Fruit fly (Drosophila melanogaster) whole organism, embryonic: ENCODE results near the gene SoYb.

Source experiments
- Antp ChIP-seq: fragments of 200-800 bp; sonication (Bioruptor generic); optimal IDR thresholded peaks from 3 replicates; lab custom pipeline; 2016; ENCODE audit warnings: missing biosample characterization, missing genetic modification characterization
- B-H2 ChIP-seq: fragments of 200-800 bp; sonication (Bioruptor generic); optimal IDR thresholded peaks from 2 replicates; lab custom pipeline; 2018; ENCODE audit warnings: missing biosample characterization, mild to moderate bottlenecking, missing genetic modification characterization
- CG11504 ChIP-seq: fragments of 200-800 bp; sonication (Bioruptor generic); optimal IDR thresholded peaks from 3 replicates; lab custom pipeline; 2019; ENCODE audit warnings: missing biosample characterization, mild to moderate bottlenecking, missing genetic modification characterization, moderate library complexity
- CG12942 ChIP-seq: fragments of 200-800 bp; sonication (Bioruptor generic); optimal IDR thresholded peaks from 3 replicates; lab custom pipeline; 2016; ENCODE audit warnings: missing biosample characterization, missing genetic modification characterization
- CG13775 ChIP-seq: fragments of 200-800 bp; sonication (Bioruptor generic); optimal IDR thresholded peaks from 3 replicates; lab custom pipeline; 2017; ENCODE audit warnings: missing biosample characterization, mild to moderate bottlenecking, missing genetic modification characterization
- CG14050 ChIP-seq: fragments of 200-800 bp; sonication (Bioruptor generic); IDR thresholded peaks from 3 replicates; pipeline ENCODE4 v1.3.6; 2022; ENCODE audit warnings: missing biosample characterization, missing genetic modification characterization
- CG14667 ChIP-seq: fragments of 200-800 bp; sonication (Bioruptor generic); IDR thresholded peaks from 2 replicates; pipeline ENCODE4 v1.3.6; 2022; ENCODE audit warnings: missing biosample characterization, missing genetic modification characterization
- CG15011 ChIP-seq: fragments of 200-800 bp; sonication (Bioruptor generic); optimal IDR thresholded peaks from 3 replicates; lab custom pipeline; 2018; ENCODE audit warnings: missing biosample characterization, mild to moderate bottlenecking, missing genetic modification characterization
- CG16863 ChIP-seq: fragments of 200-800 bp; sonication (Bioruptor generic); optimal IDR thresholded peaks from 3 replicates; lab custom pipeline; 2016; ENCODE audit warnings: missing biosample characterization, missing genetic modification characterization
- CG17829 ChIP-seq: fragments of 200-800 bp; optimal IDR thresholded peaks from 2 replicates; lab custom pipeline; 2019; ENCODE audit warnings: missing biosample characterization, mild to moderate bottlenecking, missing genetic modification characterization, moderate library complexity
- CG18476 ChIP-seq: fragments of 200-800 bp; sonication (Bioruptor generic); optimal IDR thresholded peaks from 2 replicates; lab custom pipeline; 2016; ENCODE audit warnings: missing biosample characterization, mild to moderate bottlenecking, missing genetic modification characterization
- CG33213 ChIP-seq: fragments of 200-800 bp; sonication (Bioruptor generic); optimal IDR thresholded peaks from 3 replicates; lab custom pipeline; 2016; ENCODE audit warnings: missing biosample characterization, missing genetic modification characterization
- CG34376 ChIP-seq: fragments of 200-800 bp; sonication (Bioruptor generic); optimal IDR thresholded peaks from 2 replicates; lab custom pipeline; 2018; ENCODE audit warnings: missing biosample characterization, mild to moderate bottlenecking, missing genetic modification characterization
- CG6654 ChIP-seq: fragments of 200-800 bp; sonication (Bioruptor generic); optimal IDR thresholded peaks from 2 replicates; lab custom pipeline; 2017; ENCODE audit warnings: missing biosample characterization, mild to moderate bottlenecking, missing genetic modification characterization
- CG8478 ChIP-seq: fragments of >200 bp; optimal IDR thresholded peaks from 2 replicates; lab custom pipeline; 2018
- CG9609 ChIP-seq: fragments of 200-800 bp; sonication (Bioruptor generic); optimal IDR thresholded peaks from 3 replicates; lab custom pipeline; 2016; ENCODE audit warnings: missing biosample characterization, missing genetic modification characterization
- Dp ChIP-seq: fragments of 200-800 bp; sonication (Bioruptor generic); optimal IDR thresholded peaks from 2 replicates; lab custom pipeline; 2018; ENCODE audit warnings: missing biosample characterization, mild to moderate bottlenecking, missing genetic modification characterization, moderate library complexity
- Dref ChIP-seq: fragments of 200-800 bp; sonication (Bioruptor generic); IDR thresholded peaks from 2 replicates; pipeline ENCODE4 v1.3.6; 2022; ENCODE audit warnings: missing biosample characterization, missing genetic modification characterization
- E2f2 ChIP-seq: fragments of 200-800 bp; sonication (Bioruptor generic); IDR thresholded peaks from 2 replicates; pipeline ENCODE4 v1.3.6; 2022; ENCODE audit warnings: missing biosample characterization, missing genetic modification characterization
- Elba2 ChIP-seq: fragments of 200-800 bp; sonication (Bioruptor generic); optimal IDR thresholded peaks from 3 replicates; lab custom pipeline; 2016; ENCODE audit warnings: missing biosample characterization, missing genetic modification characterization
- Fer2 ChIP-seq: fragments of 200-800 bp; sonication (Bioruptor generic); optimal IDR thresholded peaks from 2 replicates; lab custom pipeline; 2018; ENCODE audit warnings: missing biosample characterization, mild to moderate bottlenecking, missing genetic modification characterization, moderate library complexity
- Gug ChIP-seq: fragments of 200-800 bp; sonication (Bioruptor generic); IDR thresholded peaks from 4 replicates; pipeline ENCODE4 v1.3.6; 2022; ENCODE audit warnings: missing biosample characterization, missing genetic modification characterization
- Hr3 ChIP-seq: fragments of 200-800 bp; sonication (Bioruptor generic); optimal IDR thresholded peaks from 3 replicates; lab custom pipeline; 2016; ENCODE audit warnings: missing biosample characterization, missing genetic modification characterization
- Hr78 ChIP-seq, 2 experiments: fragments of 200-800 bp in 1 of 2; fragments of >200 bp in 1 of 2; sonication (Bioruptor generic) in 1 of 2; optimal IDR thresholded peaks; 2 replicates each; lab custom pipeline; 2017 to 2019; ENCODE audit warnings: missing biosample characterization in 2 of 2, missing genetic modification characterization in 2 of 2, mild to moderate bottlenecking in 1 of 2, moderate library complexity in 1 of 2
- NK7.1 ChIP-seq: fragments of 200-800 bp; sonication (Bioruptor generic); optimal IDR thresholded peaks from 3 replicates; lab custom pipeline; 2016; ENCODE audit warnings: missing biosample characterization, missing genetic modification characterization
- Oaz ChIP-seq: fragments of 200-800 bp; sonication (Bioruptor generic); IDR thresholded peaks from 2 replicates; pipeline ENCODE4 v1.3.6; 2022; ENCODE audit warnings: missing biosample characterization, missing genetic modification characterization
- PHDP ChIP-seq: fragments of 200-800 bp; sonication (Bioruptor generic); optimal IDR thresholded peaks from 3 replicates; lab custom pipeline; 2018; ENCODE audit warnings: missing biosample characterization, mild to moderate bottlenecking, missing genetic modification characterization, moderate library complexity
- Rfx ChIP-seq: fragments of 200-800 bp; sonication (Bioruptor generic); IDR thresholded peaks from 2 replicates; pipeline ENCODE4 v1.3.6; 2022; ENCODE audit warnings: missing biosample characterization, missing genetic modification characterization
- Six4 ChIP-seq: fragments of 200-800 bp; sonication (Bioruptor generic); optimal IDR thresholded peaks from 2 replicates; lab custom pipeline; 2016; ENCODE audit warnings: missing biosample characterization, missing genetic modification characterization
- Stat92E ChIP-seq, 3 experiments: fragments of >200 bp in 2 of 3; fragments of 200-800 bp in 1 of 3; sonication (Bioruptor generic) in 1 of 3; optimal IDR thresholded peaks; 2 replicates each; lab custom pipeline; 2017 to 2019; ENCODE audit warnings: missing biosample characterization in 3 of 3, missing genetic modification characterization in 3 of 3, mild to moderate bottlenecking in 1 of 3, moderate library complexity in 1 of 3
- Taf1 ChIP-seq: fragments of 200-800 bp; sonication (Bioruptor generic); IDR thresholded peaks from 2 replicates; pipeline ENCODE4 v1.3.6; 2022; ENCODE audit warnings: missing biosample characterization, missing genetic modification characterization
- bigmax ChIP-seq: fragments of 200-800 bp; sonication (Bioruptor generic); optimal IDR thresholded peaks from 2 replicates; lab custom pipeline; 2018; ENCODE audit warnings: missing biosample characterization, mild to moderate bottlenecking, missing genetic modification characterization
- corto ChIP-seq: fragments of 200-800 bp; sonication (Bioruptor generic); optimal IDR thresholded peaks from 2 replicates; lab custom pipeline; 2016; ENCODE audit warnings: missing biosample characterization, mild to moderate bottlenecking, missing genetic modification characterization, moderate library complexity
- crp ChIP-seq, 2 experiments: fragments of 200-800 bp; sonication (Bioruptor generic); optimal IDR thresholded peaks; 2 replicates in 1 of 2; 3 replicates in 1 of 2; lab custom pipeline; 2017; ENCODE audit warnings: missing biosample characterization in 2 of 2, missing genetic modification characterization in 2 of 2, mild to moderate bottlenecking in 1 of 2, moderate library complexity in 1 of 2
- disco-r ChIP-seq: fragments of 200-800 bp; sonication (Bioruptor generic); optimal IDR thresholded peaks from 2 replicates; lab custom pipeline; 2016; ENCODE audit warnings: missing biosample characterization, missing genetic modification characterization
- eve ChIP-seq, 2 experiments: fragments of >200 bp; optimal IDR thresholded peaks; 2 replicates each; lab custom pipeline; 2017; ENCODE audit warnings: missing biosample characterization in 2 of 2, missing genetic modification characterization in 2 of 2
- eyg ChIP-seq: fragments of 200-800 bp; sonication (Bioruptor generic); optimal IDR thresholded peaks from 3 replicates; lab custom pipeline; 2016; ENCODE audit warnings: missing biosample characterization, missing genetic modification characterization
- grn ChIP-seq: fragments of 200-800 bp; sonication (Bioruptor generic); optimal IDR thresholded peaks from 3 replicates; lab custom pipeline; 2017; ENCODE audit warnings: missing biosample characterization, missing genetic modification characterization
- hbn ChIP-seq: fragments of 200-800 bp; sonication (Bioruptor generic); IDR thresholded peaks from 2 replicates; pipeline ENCODE4 v1.3.6; 2022; ENCODE audit warnings: missing biosample characterization, missing genetic modification characterization; ENCODE audit not compliant: partially characterized antibody
- jumu ChIP-seq: fragments of 200-800 bp; sonication (Bioruptor generic); optimal IDR thresholded peaks from 3 replicates; lab custom pipeline; 2016; ENCODE audit warnings: missing biosample characterization, missing genetic modification characterization
- odd ChIP-seq: fragments of 200-800 bp; sonication (Bioruptor generic); optimal IDR thresholded peaks from 2 replicates; lab custom pipeline; 2017; ENCODE audit warnings: missing biosample characterization, mild to moderate bottlenecking, missing genetic modification characterization
- phol ChIP-seq: fragments of 200-800 bp; sonication (Bioruptor generic); optimal IDR thresholded peaks from 3 replicates; lab custom pipeline; 2018; ENCODE audit warnings: missing biosample characterization, mild to moderate bottlenecking, missing genetic modification characterization, moderate library complexity
- pnt ChIP-seq: fragments of 200-800 bp; sonication (Bioruptor generic); optimal IDR thresholded peaks from 3 replicates; lab custom pipeline; 2016; ENCODE audit warnings: missing biosample characterization, missing genetic modification characterization
- shn ChIP-seq: fragments of 200-800 bp; sonication (Bioruptor generic); optimal IDR thresholded peaks from 3 replicates; lab custom pipeline; 2016; ENCODE audit warnings: missing biosample characterization, missing genetic modification characterization
- tna ChIP-seq: fragments of 200-800 bp; sonication (Bioruptor generic); IDR thresholded peaks from 2 replicates; pipeline ENCODE4 v1.3.6; 2022; ENCODE audit warnings: missing biosample characterization, missing genetic modification characterization; ENCODE audit not compliant: partially characterized antibody
- wek ChIP-seq: fragments of 200-800 bp; sonication (Bioruptor generic); optimal IDR thresholded peaks from 3 replicates; lab custom pipeline; 2018; ENCODE audit warnings: missing biosample characterization, mild to moderate bottlenecking, missing genetic modification characterization, moderate library complexity
- zfh2 ChIP-seq: fragments of 200-800 bp; sonication (Bioruptor generic); optimal IDR thresholded peaks from 2 replicates; lab custom pipeline; 2016; ENCODE audit warnings: missing biosample characterization, missing genetic modification characterization

SoYb gene

dm6 chr2L:10026376-10026775, 23.8 kb upstream of the SoYb start, which contains the start of gene CG13127:
CG13127 (plus strand) TSS chr2L:10026676.
- TF ChIP-seq eyg (GFP tag; lab: Kevin White, UChicago) (no peak), CG34376 (no peak), disco-r (GFP tag; lab: Kevin White, UChicago) (no peak), shn (no peak), B-H2 (no peak), hbn (no peak), Six4 (GFP tag; lab: Kevin White, UChicago) (no peak), zfh2 (GFP tag; lab: Kevin White, UChicago) (no peak), phol (tag; lab: Kevin White, UChicago) (no peak), CG14050 (GFP tag; lab: Robert Waterston, UW) (no peak), E2f2 (GFP tag; lab: Robert Waterston, UW) (no peak), CG15011 (GFP tag; lab: Kevin White, UChicago) (no peak), Rfx (GFP tag; lab: Robert Waterston, UW) (no peak), CG9609 (no peak), CG18476 (GFP tag; lab: Kevin White, UChicago) (no peak)

dm6 chr2L:10017363-10017762, 14.8 kb upstream of the SoYb start, which contains the start of gene CG13131:
CG13131 (minus strand) TSS chr2L:10017463.
- no peak for TF ChIP-seq crp (GFP tag; optimal IDR thresholded peaks at IDR 0.05; lab: Kevin White, UChicago)
- TF ChIP-seq Dp (GFP tag; lab: Kevin White, UChicago), result no peak
- no peak for TF ChIP-seq NK7.1
- TF ChIP-seq CG15011 (GFP tag; lab: Kevin White, UChicago), result no peak
- TF ChIP-seq odd, result no peak
- TF ChIP-seq grn, result no peak
- TF ChIP-seq CG6654 (GFP tag; lab: Kevin White, UChicago), result no peak
- TF ChIP-seq, all 482 proteins: peak for 0

- TF ChIP-seq Taf1 (GFP tag; lab: Robert Waterston, UW) (peak; percentile 97), Antp (GFP tag; lab: Kevin White, UChicago) (peak; percentile 99), Rfx (GFP tag; lab: Robert Waterston, UW) (peak; percentile 99), CG18476 (GFP tag; lab: Kevin White, UChicago) (peak; percentile 89), Hr3 (GFP tag; lab: Kevin White, UChicago) (peak; percentile 95), CG8478 (lab: Kevin White, UChicago) (no peak), eve (GFP tag; optimal IDR thresholded peaks at IDR 0.05; lab: Kevin White, UChicago) (peak in 1 of 2 experiments; percentile 96), Elba2 (GFP tag; lab: Kevin White, UChicago) (peak; percentile 61), wek (GFP tag; lab: Kevin White, UChicago) (peak; percentile 89), CG16863 (GFP tag; lab: Kevin White, UChicago) (peak; percentile 97), CG13775 (GFP tag; lab: Kevin White, UChicago) (peak; percentile 92), Hr78 (GFP tag; optimal IDR thresholded peaks at IDR 0.05; lab: Kevin White, UChicago) (no peak), pnt (GFP tag; lab: Kevin White, UChicago) (peak; percentile 98), PHDP (peak; percentile 97), Dref (GFP tag; lab: Robert Waterston, UW) (peak; percentile 48), Oaz (GFP tag; lab: Robert Waterston, UW) (peak; percentile 95), tna (GFP tag; lab: Robert Waterston, UW) (no peak), corto (peak; percentile 95), CG11504 (tag; lab: Kevin White, UChicago) (peak; percentile 95), bigmax (GFP tag; lab: Kevin White, UChicago) (peak; percentile 73), jumu (GFP tag; lab: Kevin White, UChicago) (peak; percentile 98), CG17829 (tag; lab: Kevin White, UChicago) (peak; percentile 95), Fer2 (tag; lab: Kevin White, UChicago) (peak; percentile 94), Gug (GFP tag; lab: Robert Waterston, UW) (peak; percentile 98), CG12942 (GFP tag; lab: Kevin White, UChicago) (peak; percentile 96), CG33213 (GFP tag; lab: Kevin White, UChicago) (peak; percentile 97), CG14667 (GFP tag; lab: Robert Waterston, UW) (peak; percentile 95), Stat92E (GFP tag; optimal IDR thresholded peaks at IDR 0.05; lab: Kevin White, UChicago) (peak in 1 of 3 experiments; percentile 83)
Measured at dm6 chr2L:10009800-10010658, 7.5 kb upstream of the SoYb start.
